Fruit fly (Drosophila melanogaster) whole organism, pupa: ENCODE results near the gene CG10561.

Experiments
- CG15710 ChIP-seq: fragments of 200-800 bp; sonication (Bioruptor generic); optimal IDR thresholded peaks from 2 replicates; lab custom pipeline; 2018; ENCODE audit warnings: missing biosample characterization, mild to moderate bottlenecking, missing genetic modification characterization, moderate library complexity
- CG32121 ChIP-seq: fragments of 200-800 bp; sonication (Bioruptor generic); IDR thresholded peaks from 2 replicates; pipeline ENCODE4 v1.3.6; 2022; ENCODE audit warnings: missing biosample characterization, missing genetic modification characterization
- CG34367 ChIP-seq: fragments of 200-800 bp; sonication (Bioruptor generic); optimal IDR thresholded peaks from 2 replicates; lab custom pipeline; 2018; ENCODE audit warnings: missing biosample characterization, mild to moderate bottlenecking, missing genetic modification characterization
- CG4496 ChIP-seq: fragments of 200-800 bp; sonication (Bioruptor generic); IDR thresholded peaks from 3 replicates; pipeline ENCODE4 v1.3.6; 2022; ENCODE audit warnings: missing biosample characterization, missing genetic modification characterization
- CG8301 ChIP-seq: fragments of 200-800 bp; sonication (Bioruptor generic); optimal IDR thresholded peaks from 2 replicates; lab custom pipeline; 2018; ENCODE audit warnings: missing biosample characterization, mild to moderate bottlenecking, missing genetic modification characterization
- D1 ChIP-seq: fragments of 200-800 bp; sonication (Bioruptor generic); optimal IDR thresholded peaks from 2 replicates; lab custom pipeline; 2018; ENCODE audit warnings: missing biosample characterization, mild to moderate bottlenecking, missing genetic modification characterization, moderate library complexity
- Snoo ChIP-seq: fragments of 200-800 bp; sonication (Bioruptor generic); optimal IDR thresholded peaks from 3 replicates; lab custom pipeline; 2017; ENCODE audit warnings: missing biosample characterization, mild to moderate bottlenecking, missing genetic modification characterization, inconsistent platforms
- rn ChIP-seq: fragments of 200-800 bp; sonication (Bioruptor generic); IDR thresholded peaks from 2 replicates; pipeline ENCODE4 v1.3.6; 2022; ENCODE audit warnings: missing biosample characterization, missing genetic modification characterization

DNA sequence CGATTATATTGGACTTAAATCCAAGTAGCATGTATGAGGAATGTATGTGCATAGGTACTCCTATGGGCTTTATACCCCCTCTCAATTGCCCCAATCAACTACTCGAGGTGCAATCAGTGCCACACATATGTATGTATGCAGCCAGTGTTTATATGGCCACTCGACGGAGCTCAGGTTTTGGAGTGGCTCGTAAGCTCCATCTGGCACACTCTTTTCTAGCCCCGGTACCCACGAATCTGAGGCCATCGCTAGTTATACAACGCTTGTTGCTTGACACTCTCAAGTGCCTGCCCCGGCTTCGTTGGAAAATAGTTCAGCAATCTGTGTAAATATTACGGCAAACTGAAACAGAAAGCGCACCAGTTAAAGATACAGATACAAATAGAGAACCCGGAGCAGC lies 17.8 kb upstream of the CG10561 start:
- TF ChIP-seq CG8301 (no peak), Snoo (tag; lab: Kevin White, UChicago) (no peak), rn (GFP tag; lab: Robert Waterston, UW) (no peak), CG15710 (tag; lab: Kevin White, UChicago) (no peak), CG4496 (GFP tag; lab: Robert Waterston, UW) (no peak), CG34367 (tag; lab: Kevin White, UChicago) (no peak), D1 (tag; lab: Kevin White, UChicago) (no peak), CG32121 (no peak)
